Worm (Caenorhabditis elegans) whole organism, L1 larva: ENCODE measurements around the gene C33H5.13.

ENCODE experiments used
- hlh-4 ChIP-seq: sonication (generic microtip); optimal IDR thresholded peaks from 2 replicates; lab custom pipeline; 2016; ENCODE audit warnings: mild to moderate bottlenecking, missing genetic modification characterization, missing compliant biosample characterization
- nhr-12 ChIP-seq: sonication (generic microtip); optimal IDR thresholded peaks from 2 replicates; lab custom pipeline; 2017; ENCODE audit warnings: missing biosample characterization, missing genetic modification characterization

DNA sequence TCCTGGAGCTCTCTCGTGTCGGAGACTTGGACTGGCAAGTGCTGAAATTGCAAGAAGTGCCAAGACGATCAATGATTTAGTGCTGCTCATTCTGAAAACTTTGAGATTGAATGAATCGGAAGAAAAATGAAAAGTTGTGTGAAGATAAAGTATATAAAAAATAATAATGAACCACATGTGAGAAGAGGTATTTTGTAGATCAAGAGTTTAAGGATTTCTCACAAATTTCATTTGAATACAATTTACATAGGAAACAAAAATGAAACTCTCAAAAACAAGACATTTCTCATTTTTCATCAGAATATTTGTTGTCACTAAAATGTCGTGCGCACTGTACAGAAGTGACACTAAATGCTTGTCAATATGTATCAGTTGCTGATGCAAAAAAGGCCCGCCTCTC, 30.5 kb upstream of the C33H5.13 start, which contains the start of gene T14A8.2:
- TF ChIP-seq hlh-4 (tag; lab: Kevin White, UChicago) (no peak), nhr-12 (tag; lab: Kevin White, UChicago) (no peak)
